Fruit fly (Drosophila melanogaster): ENCODE data around the gene Art6.

Art6 gene

dm6 chr3R:13964513-13964975, 18.9 kb upstream of the Art6 start, which contains the start of gene Orc2 (continued):
- no peak for TF ChIP-seq pho (GFP tag; optimal IDR thresholded peaks at IDR 0.05)
- TF ChIP-seq NfI (GFP tag; optimal IDR thresholded peaks at IDR 0.05): no peak
- no peak for TF ChIP-seq disco-r (GFP tag; optimal IDR thresholded peaks at IDR 0.05)
- TF ChIP-seq CG13894 (tag; optimal IDR thresholded peaks at IDR 0.05): no peak
- TF ChIP-seq CG10654 (GFP tag; optimal IDR thresholded peaks at IDR 0.05): no peak
- no peak for TF ChIP-seq Bdp1 (GFP tag; optimal IDR thresholded peaks at IDR 0.05)
- no peak for TF ChIP-seq CG14441 (GFP tag; IDR thresholded peaks at IDR 0.05)
- TF ChIP-seq p53 (GFP tag; optimal IDR thresholded peaks at IDR 0.05): no peak
- no peak for TF ChIP-seq CG13624 (GFP tag; optimal IDR thresholded peaks at IDR 0.05)
- TF ChIP-seq CrebB (tag; optimal IDR thresholded peaks at IDR 0.05): no peak
- no peak for TF ChIP-seq Side (GFP tag; optimal IDR thresholded peaks at IDR 0.05)
- TF ChIP-seq CG32532 (GFP tag; IDR thresholded peaks at IDR 0.05): no peak
- no peak; the same call in 2 of the 3 replicates for TF ChIP-seq Opbp (GFP tag; IDR thresholded peaks at IDR 0.05; ENCODE audit: partially characterized antibody)
- TF ChIP-seq CG17829 (tag; optimal IDR thresholded peaks at IDR 0.05): peak; percentile 4
- TF ChIP-seq CG2889 (GFP tag; IDR thresholded peaks at IDR 0.05): no peak
- no peak for TF ChIP-seq CG9876 (GFP tag; optimal IDR thresholded peaks at IDR 0.05)
- peak; percentile 76 for TF ChIP-seq CG2116 (GFP tag; optimal IDR thresholded peaks at IDR 0.05)
- TF ChIP-seq Xbp1 (GFP tag; optimal IDR thresholded peaks at IDR 0.05): peak; percentile 15
- no peak for TF ChIP-seq al (GFP tag; IDR thresholded peaks at IDR 0.05)
- TF ChIP-seq Dad (GFP tag; optimal IDR thresholded peaks at IDR 0.05): no peak
- TF ChIP-seq CG10959 (GFP tag; IDR thresholded peaks at IDR 0.05): no peak
- no peak for TF ChIP-seq mld (GFP tag; IDR thresholded peaks at IDR 0.05; ENCODE audit: partially characterized antibody)
- no peak for TF ChIP-seq CG2129 (GFP tag; IDR thresholded peaks at IDR 0.05; ENCODE audit: partially characterized antibody)
- TF ChIP-seq z (GFP tag; IDR thresholded peaks at IDR 0.05): no peak
- TF ChIP-seq CG10565 (GFP tag; optimal IDR thresholded peaks at IDR 0.05): no peak
- TF ChIP-seq CG43689 (GFP tag; IDR thresholded peaks at IDR 0.05): no peak
- TF ChIP-seq CG34376 (GFP tag; optimal IDR thresholded peaks at IDR 0.05): no peak
- no peak for TF ChIP-seq D (optimal IDR thresholded peaks at IDR 0.05)
- TF ChIP-seq D (GFP tag; optimal IDR thresholded peaks at IDR 0.05): no peak
- no peak for TF ChIP-seq NC2α (GFP tag; optimal IDR thresholded peaks at IDR 0.05)
- TF ChIP-seq eyg (GFP tag; optimal IDR thresholded peaks at IDR 0.05): no peak
- TF ChIP-seq Scr (GFP tag; IDR thresholded peaks at IDR 0.05; ENCODE audit: partially characterized antibody): peak; percentile 52; the same call in 1 of the 2 replicates
- TF ChIP-seq onecut (GFP tag; IDR thresholded peaks at IDR 0.05): no peak
- TF ChIP-seq CG6654 (GFP tag; optimal IDR thresholded peaks at IDR 0.05): no peak
- no peak for TF ChIP-seq HHEX (GFP tag; optimal IDR thresholded peaks at IDR 0.05)
- TF ChIP-seq nmo (GFP tag; optimal IDR thresholded peaks at IDR 0.05): peak; percentile 72
- no peak for TF ChIP-seq Dip3 (GFP tag; optimal IDR thresholded peaks at IDR 0.05)
- TF ChIP-seq org-1 (GFP tag; optimal IDR thresholded peaks at IDR 0.05): no peak
- no peak for TF ChIP-seq Oaz (GFP tag; IDR thresholded peaks at IDR 0.05)
- no peak for TF ChIP-seq stc (GFP tag; IDR thresholded peaks at IDR 0.05)
- no peak for TF ChIP-seq salm (tag; optimal IDR thresholded peaks at IDR 0.05)
- TF ChIP-seq CG1602 (GFP tag; optimal IDR thresholded peaks at IDR 0.05): no peak
- no peak for TF ChIP-seq CG8281 (tag; optimal IDR thresholded peaks at IDR 0.05)
- TF ChIP-seq CG4424 (GFP tag; optimal IDR thresholded peaks at IDR 0.05): no peak
- TF ChIP-seq Dip2 (GFP tag; IDR thresholded peaks at IDR 0.05): no peak
- TF ChIP-seq sens-2 (GFP tag; IDR thresholded peaks at IDR 0.05): no peak
- TF ChIP-seq sqz (GFP tag; optimal IDR thresholded peaks at IDR 0.05): no peak
- no peak for TF ChIP-seq H2.0 (GFP tag; IDR thresholded peaks at IDR 0.05)
- no peak for TF ChIP-seq HmgZ (tag; optimal IDR thresholded peaks at IDR 0.05)
- no peak for TF ChIP-seq Hsf (GFP tag; optimal IDR thresholded peaks at IDR 0.05)
- no peak for TF ChIP-seq CG31224 (GFP tag; IDR thresholded peaks at IDR 0.05)
- TF ChIP-seq nau (GFP tag; optimal IDR thresholded peaks at IDR 0.05): no peak
- no peak for TF ChIP-seq Deaf1 (tag; optimal IDR thresholded peaks at IDR 0.05)
